Fruit fly (Drosophila melanogaster) whole organism, adult: ENCODE results near the gene CG12723.
A peak's percentile ranks its signal among the peaks of the same experiment; 100 is the strongest.

Experiments
- CG11617 ChIP-seq: fragments of 200-800 bp; sonication (Bioruptor generic); optimal IDR thresholded peaks from 2 replicates; lab custom pipeline; 2017; ENCODE audit warnings: mild to moderate bottlenecking, missing biosample characterization, missing genetic modification reagents, missing genetic modification characterization
- CG12768 ChIP-seq: fragments of 200-800 bp; sonication (Bioruptor generic); optimal IDR thresholded peaks from 2 replicates; lab custom pipeline; 2017; ENCODE audit warnings: missing biosample characterization, missing genetic modification characterization, mild to moderate bottlenecking, moderate library complexity, missing genetic modification reagents
- CG14711 ChIP-seq: fragments of 200-800 bp; sonication (Bioruptor generic); optimal IDR thresholded peaks from 2 replicates; lab custom pipeline; 2018; ENCODE audit warnings: missing biosample characterization, mild to moderate bottlenecking, missing genetic modification characterization, moderate library complexity
- CG1620 ChIP-seq: fragments of 200-800 bp; sonication (Bioruptor generic); optimal IDR thresholded peaks from 2 replicates; lab custom pipeline; 2016; ENCODE audit warnings: missing biosample characterization, missing genetic modification characterization
- CG33017 ChIP-seq: fragments of 200-800 bp; sonication (Bioruptor generic); optimal IDR thresholded peaks from 2 replicates; lab custom pipeline; 2018; ENCODE audit warnings: missing biosample characterization, mild to moderate bottlenecking, missing genetic modification characterization, moderate library complexity
- CG5204 ChIP-seq: fragments of 200-800 bp; sonication (Bioruptor generic); optimal IDR thresholded peaks from 2 replicates; lab custom pipeline; 2016; ENCODE audit warnings: missing biosample characterization, missing genetic modification characterization
- CG7045 ChIP-seq: fragments of 200-800 bp; sonication (Bioruptor generic); optimal IDR thresholded peaks from 2 replicates; lab custom pipeline; 2017; ENCODE audit warnings: missing biosample characterization, mild to moderate bottlenecking, missing genetic modification characterization
- CG7101 ChIP-seq: fragments of 200-800 bp; sonication (Bioruptor generic); optimal IDR thresholded peaks from 2 replicates; lab custom pipeline; 2018; ENCODE audit warnings: missing biosample characterization, mild to moderate bottlenecking, missing genetic modification characterization, moderate library complexity
- Clk ChIP-seq: fragments of 200-800 bp; sonication (Bioruptor generic); optimal IDR thresholded peaks from 2 replicates; lab custom pipeline; 2017; ENCODE audit warnings: missing biosample characterization, missing genetic modification characterization
- Crg-1 ChIP-seq: fragments of 200-800 bp; sonication (Bioruptor generic); optimal IDR thresholded peaks from 2 replicates; lab custom pipeline; 2016; ENCODE audit warnings: missing biosample characterization, missing genetic modification characterization
- Hr96 ChIP-seq: fragments of 200-800 bp; sonication (Bioruptor generic); optimal IDR thresholded peaks from 2 replicates; lab custom pipeline; 2016; ENCODE audit warnings: missing biosample characterization, missing genetic modification characterization
- Mnt ChIP-seq: fragments of 200-800 bp; sonication (Bioruptor generic); optimal IDR thresholded peaks from 2 replicates; lab custom pipeline; 2016; ENCODE audit warnings: missing biosample characterization, mild to moderate bottlenecking, missing genetic modification characterization
- bab1 ChIP-seq: fragments of 200-800 bp; sonication (Bioruptor generic); optimal IDR thresholded peaks from 3 replicates; lab custom pipeline; 2019; ENCODE audit warnings: missing biosample characterization, mild to moderate bottlenecking, missing genetic modification characterization, moderate library complexity
- cic ChIP-seq: fragments of 200-800 bp; sonication (Bioruptor generic); optimal IDR thresholded peaks from 2 replicates; lab custom pipeline; 2017; ENCODE audit warnings: missing biosample characterization, mild to moderate bottlenecking, missing genetic modification characterization, moderate library complexity
- cnc ChIP-seq, 2 experiments: fragments of >200 bp; optimal IDR thresholded peaks; 2 replicates each; lab custom pipeline; 2017
- kay ChIP-seq: fragments of 200-800 bp; sonication (Bioruptor generic); peaks from one replicate; lab custom pipeline; 2016; ENCODE audit warnings: missing biosample characterization, missing genetic modification characterization, borderline replicate concordance
- ovo ChIP-seq: fragments of 200-800 bp; sonication (Bioruptor generic); optimal IDR thresholded peaks from 2 replicates; lab custom pipeline; 2016; ENCODE audit warnings: missing biosample characterization, missing genetic modification characterization
- pad ChIP-seq: fragments of 200-800 bp; sonication (Bioruptor generic); optimal IDR thresholded peaks from 3 replicates; lab custom pipeline; 2017; ENCODE audit warnings: missing biosample characterization, missing genetic modification characterization, mild to moderate bottlenecking, moderate library complexity, missing genetic modification reagents
- tj ChIP-seq: fragments of 200-800 bp; sonication (Bioruptor generic); optimal IDR thresholded peaks from 3 replicates; lab custom pipeline; 2017; ENCODE audit warnings: missing biosample characterization, mild to moderate bottlenecking, missing genetic modification characterization, moderate library complexity
- toe ChIP-seq: fragments of 200-800 bp; sonication (Bioruptor generic); optimal IDR thresholded peaks from 2 replicates; lab custom pipeline; 2016; ENCODE audit warnings: missing biosample characterization, missing genetic modification characterization

The CG12723 gene

dm6 chrX:13149083-13149482 lies 42.6 kb downstream of the CG12723 start:
- TF ChIP-seq Hr96 (GFP tag; lab: Kevin White, UChicago): no peak
- no peak for TF ChIP-seq Mnt (GFP tag; lab: Kevin White, UChicago)
- no peak for TF ChIP-seq kay (GFP tag; lab: Kevin White, UChicago)
- no peak for TF ChIP-seq pad
- TF ChIP-seq CG11617 (GFP tag; lab: Kevin White, UChicago): no peak
- no peak for TF ChIP-seq ovo
- no peak for TF ChIP-seq cnc (optimal IDR thresholded peaks at IDR 0.05; lab: Kevin White, UChicago)
- no peak for TF ChIP-seq CG14711
- TF ChIP-seq CG33017 (tag; lab: Kevin White, UChicago): no peak
- TF ChIP-seq bab1 (GFP tag; lab: Kevin White, UChicago): no peak
- no peak for TF ChIP-seq Crg-1 (GFP tag; lab: Kevin White, UChicago)
- TF ChIP-seq Clk (GFP tag; lab: Kevin White, UChicago): no peak

dm6 chrX:13145858-13146257 lies 45.8 kb downstream of the CG12723 start:
- TF ChIP-seq kay (GFP tag; lab: Kevin White, UChicago) (no peak), CG7045 (GFP tag; lab: Kevin White, UChicago) (no peak), Crg-1 (GFP tag; lab: Kevin White, UChicago) (no peak), Clk (GFP tag; lab: Kevin White, UChicago) (no peak), toe (no peak), CG1620 (GFP tag; lab: Kevin White, UChicago) (no peak), CG7101 (tag; lab: Kevin White, UChicago) (no peak), CG33017 (tag; lab: Kevin White, UChicago) (no peak), CG12768 (no peak), cic (GFP tag; lab: Kevin White, UChicago) (no peak), pad (no peak), tj (no peak), CG11617 (GFP tag; lab: Kevin White, UChicago) (no peak), Hr96 (GFP tag; lab: Kevin White, UChicago) (no peak), CG5204 (no peak), cnc (optimal IDR thresholded peaks at IDR 0.05; lab: Kevin White, UChicago) (no peak), ovo (no peak), Mnt (GFP tag; lab: Kevin White, UChicago) (no peak), bab1 (GFP tag; lab: Kevin White, UChicago) (no peak)

DNA sequence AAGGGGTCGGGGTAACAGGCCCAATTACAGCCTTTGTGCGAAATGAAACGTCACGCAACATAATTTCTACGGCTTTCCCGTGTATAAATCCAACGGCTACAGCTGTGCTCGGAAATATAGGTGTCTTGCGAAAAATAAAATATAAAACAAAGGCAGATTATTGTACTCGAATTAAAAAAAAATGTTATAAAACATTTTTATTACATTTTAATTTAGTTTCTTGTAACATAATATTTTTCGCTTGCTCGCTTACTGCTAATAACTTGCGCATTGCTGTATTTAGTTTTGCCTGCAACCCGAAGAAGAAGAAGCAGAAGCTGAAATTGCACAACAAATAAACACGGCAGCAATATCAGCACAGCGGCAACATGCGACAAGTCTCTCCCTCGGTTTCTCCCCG lies 48.6 kb downstream of the CG12723 start:
- TF ChIP-seq bab1 (GFP tag; lab: Kevin White, UChicago) (peak; percentile 21), Crg-1 (GFP tag; lab: Kevin White, UChicago) (no peak), CG1620 (GFP tag; lab: Kevin White, UChicago) (no peak), CG33017 (tag; lab: Kevin White, UChicago) (no peak), CG5204 (no peak)
